Fruit fly (Drosophila melanogaster) whole organism, embryonic: Measurements from ENCODE around the gene CG32161.

Source experiments
- Ada2b ChIP-seq: fragments of 200-800 bp; sonication (Bioruptor generic); IDR thresholded peaks from 2 replicates; pipeline ENCODE4 v1.3.6; 2022; ENCODE audit warnings: missing biosample characterization, missing genetic modification characterization
- Adf1 ChIP-seq: fragments of 200-800 bp; sonication (Bioruptor generic); IDR thresholded peaks from 2 replicates; pipeline ENCODE4 v1.3.6; 2022; ENCODE audit warnings: missing biosample characterization, missing genetic modification characterization
- CG10147 ChIP-seq: fragments of 200-800 bp; sonication (Bioruptor generic); optimal IDR thresholded peaks from 2 replicates; lab custom pipeline; 2019; ENCODE audit warnings: missing biosample characterization, mild to moderate bottlenecking, missing genetic modification characterization, moderate library complexity
- CG10321 ChIP-seq: fragments of 200-800 bp; sonication (Bioruptor generic); IDR thresholded peaks from 2 replicates; pipeline ENCODE4 v1.3.6; 2022; ENCODE audit warnings: missing biosample characterization, missing genetic modification characterization
- CG11695 ChIP-seq: fragments of 200-800 bp; sonication (Bioruptor generic); IDR thresholded peaks from 3 replicates; pipeline ENCODE4 v1.3.6; 2022; ENCODE audit warnings: missing biosample characterization, missing genetic modification characterization
- CG12744 ChIP-seq: fragments of 200-800 bp; sonication (Bioruptor generic); optimal IDR thresholded peaks from 2 replicates; lab custom pipeline; 2016; ENCODE audit warnings: missing biosample characterization, missing genetic modification characterization
- CG14050 ChIP-seq: fragments of 200-800 bp; sonication (Bioruptor generic); IDR thresholded peaks from 3 replicates; pipeline ENCODE4 v1.3.6; 2022; ENCODE audit warnings: missing biosample characterization, missing genetic modification characterization
- CG15011 ChIP-seq: fragments of 200-800 bp; sonication (Bioruptor generic); optimal IDR thresholded peaks from 3 replicates; lab custom pipeline; 2018; ENCODE audit warnings: missing biosample characterization, mild to moderate bottlenecking, missing genetic modification characterization
- CG1529 ChIP-seq: fragments of 200-800 bp; sonication (Bioruptor generic); optimal IDR thresholded peaks from 3 replicates; lab custom pipeline; 2018; ENCODE audit warnings: missing biosample characterization, missing genetic modification characterization
- CG15514 ChIP-seq: fragments of 200-800 bp; sonication (Bioruptor generic); optimal IDR thresholded peaks from 3 replicates; lab custom pipeline; 2017; ENCODE audit warnings: missing biosample characterization, missing genetic modification characterization, mild to moderate bottlenecking, moderate library complexity, missing genetic modification reagents
- CG1602 ChIP-seq: fragments of 200-800 bp; sonication (Bioruptor generic); optimal IDR thresholded peaks from 3 replicates; lab custom pipeline; 2016; ENCODE audit warnings: missing biosample characterization, missing genetic modification characterization
- CG16815 ChIP-seq: fragments of 200-800 bp; sonication (Bioruptor generic); optimal IDR thresholded peaks from 3 replicates; lab custom pipeline; 2017; ENCODE audit warnings: missing biosample characterization, mild to moderate bottlenecking, missing genetic modification characterization
- CG17385 ChIP-seq: fragments of 200-800 bp; sonication (Bioruptor generic); optimal IDR thresholded peaks from 3 replicates; lab custom pipeline; 2018; ENCODE audit warnings: missing biosample characterization, mild to moderate bottlenecking, missing genetic modification characterization
- CG17802 ChIP-seq: fragments of 200-800 bp; sonication (Bioruptor generic); optimal IDR thresholded peaks from 2 replicates; lab custom pipeline; 2018; ENCODE audit warnings: missing biosample characterization, mild to moderate bottlenecking, missing genetic modification characterization, moderate library complexity
- CG18011 ChIP-seq: fragments of 200-800 bp; sonication (Bioruptor generic); optimal IDR thresholded peaks from 2 replicates; lab custom pipeline; 2017; ENCODE audit warnings: missing biosample characterization, missing genetic modification characterization, mild to moderate bottlenecking, moderate library complexity, missing genotype
- CG31388 ChIP-seq: fragments of 200-800 bp; sonication (Bioruptor generic); optimal IDR thresholded peaks from 2 replicates; lab custom pipeline; 2016; ENCODE audit warnings: missing biosample characterization, missing genetic modification characterization
- CG3995 ChIP-seq: fragments of 200-800 bp; sonication (Bioruptor generic); optimal IDR thresholded peaks from 3 replicates; lab custom pipeline; 2016; ENCODE audit warnings: missing biosample characterization, missing genetic modification characterization
- CG4404 ChIP-seq: fragments of 200-800 bp; sonication (Bioruptor generic); IDR thresholded peaks from 2 replicates; pipeline ENCODE4 v1.3.6; 2022; ENCODE audit warnings: missing biosample characterization, missing genetic modification characterization
- CG6765 ChIP-seq: fragments of 200-800 bp; sonication (Bioruptor generic); optimal IDR thresholded peaks from 3 replicates; lab custom pipeline; 2017; ENCODE audit warnings: missing biosample characterization, mild to moderate bottlenecking, missing genetic modification characterization
- CG7556 ChIP-seq: fragments of 200-800 bp; sonication (Bioruptor generic); optimal IDR thresholded peaks from 2 replicates; lab custom pipeline; 2017; ENCODE audit warnings: missing biosample characterization, mild to moderate bottlenecking, missing genetic modification characterization
- CG7839 ChIP-seq: fragments of 200-800 bp; sonication (Bioruptor generic); optimal IDR thresholded peaks from 3 replicates; lab custom pipeline; 2018; ENCODE audit warnings: missing biosample characterization, mild to moderate bottlenecking, missing genetic modification characterization, moderate library complexity
- CG8281 ChIP-seq: fragments of 200-800 bp; sonication (Bioruptor generic); optimal IDR thresholded peaks from 2 replicates; lab custom pipeline; 2018; ENCODE audit warnings: missing biosample characterization, mild to moderate bottlenecking, missing genetic modification characterization, moderate library complexity
- CG8924 ChIP-seq: fragments of 200-800 bp; optimal IDR thresholded peaks from 3 replicates; lab custom pipeline; 2019; ENCODE audit warnings: missing biosample characterization, mild to moderate bottlenecking, missing genetic modification characterization, moderate library complexity
- CG9797 ChIP-seq: fragments of 200-800 bp; sonication (Bioruptor generic); optimal IDR thresholded peaks from 3 replicates; lab custom pipeline; 2018; ENCODE audit warnings: missing biosample characterization, mild to moderate bottlenecking, missing genetic modification characterization
- Camta ChIP-seq: fragments of 200-800 bp; sonication (Bioruptor generic); optimal IDR thresholded peaks from 2 replicates; lab custom pipeline; 2016; ENCODE audit warnings: missing biosample characterization, missing genetic modification characterization
- D19B ChIP-seq: fragments of 200-800 bp; sonication (Bioruptor generic); optimal IDR thresholded peaks from 2 replicates; lab custom pipeline; 2017; ENCODE audit warnings: missing biosample characterization, mild to moderate bottlenecking, missing genetic modification characterization
- Dek ChIP-seq: fragments of 200-800 bp; sonication (Bioruptor generic); optimal IDR thresholded peaks from 3 replicates; lab custom pipeline; 2019; ENCODE audit warnings: missing biosample characterization, mild to moderate bottlenecking, missing genetic modification characterization, moderate library complexity
- H15 ChIP-seq: fragments of 200-800 bp; sonication (Bioruptor generic); IDR thresholded peaks from 3 replicates; pipeline ENCODE4 v1.3.6; 2022; ENCODE audit warnings: missing biosample characterization, missing genetic modification characterization
- Lhr ChIP-seq: fragments of 200-800 bp; sonication (Bioruptor generic); optimal IDR thresholded peaks from 3 replicates; lab custom pipeline; 2017; ENCODE audit warnings: mild to moderate bottlenecking, missing biosample characterization, missing genetic modification reagents, missing genetic modification characterization
- Mad ChIP-seq: fragments of 200-800 bp; sonication (Bioruptor generic); optimal IDR thresholded peaks from 2 replicates; lab custom pipeline; 2016; ENCODE audit warnings: missing biosample characterization, missing genetic modification characterization
- NfI ChIP-seq: fragments of 200-800 bp; sonication (Bioruptor generic); optimal IDR thresholded peaks from 3 replicates; lab custom pipeline; 2018; ENCODE audit warnings: missing biosample characterization, mild to moderate bottlenecking, missing genetic modification characterization, moderate library complexity
- Oli ChIP-seq: fragments of 200-800 bp; sonication (Bioruptor generic); optimal IDR thresholded peaks from 2 replicates; lab custom pipeline; 2018; ENCODE audit warnings: missing biosample characterization, mild to moderate bottlenecking, missing genetic modification characterization, moderate library complexity
- Rfx ChIP-seq: fragments of 200-800 bp; sonication (Bioruptor generic); IDR thresholded peaks from 2 replicates; pipeline ENCODE4 v1.3.6; 2022; ENCODE audit warnings: missing biosample characterization, missing genetic modification characterization
- Sox102F ChIP-seq: fragments of 200-800 bp; sonication (Bioruptor generic); optimal IDR thresholded peaks from 2 replicates; lab custom pipeline; 2018; ENCODE audit warnings: missing biosample characterization, mild to moderate bottlenecking, missing genetic modification characterization, moderate library complexity
- ab ChIP-seq: fragments of 200-800 bp; sonication (Bioruptor generic); optimal IDR thresholded peaks from 2 replicates; lab custom pipeline; 2016; ENCODE audit warnings: missing biosample characterization, missing genetic modification characterization
- az2 ChIP-seq: fragments of 200-800 bp; sonication (Bioruptor generic); optimal IDR thresholded peaks from 3 replicates; lab custom pipeline; 2016; ENCODE audit warnings: missing biosample characterization, missing genetic modification characterization
- btn ChIP-seq: fragments of 200-800 bp; sonication (Bioruptor generic); optimal IDR thresholded peaks from 2 replicates; lab custom pipeline; 2016; ENCODE audit warnings: missing biosample characterization, missing genetic modification characterization
- crp ChIP-seq, 2 experiments: fragments of 200-800 bp; sonication (Bioruptor generic); optimal IDR thresholded peaks; 2 replicates in 1 of 2; 3 replicates in 1 of 2; lab custom pipeline; 2017; ENCODE audit warnings: missing biosample characterization in 2 of 2, missing genetic modification characterization in 2 of 2, mild to moderate bottlenecking in 1 of 2, moderate library complexity in 1 of 2
- fd64A ChIP-seq: fragments of 200-800 bp; sonication (Bioruptor generic); optimal IDR thresholded peaks from 3 replicates; lab custom pipeline; 2018; ENCODE audit warnings: missing biosample characterization, mild to moderate bottlenecking, missing genetic modification characterization
- grau ChIP-seq: fragments of 200-800 bp; optimal IDR thresholded peaks from 3 replicates; lab custom pipeline; 2019; ENCODE audit warnings: missing biosample characterization, mild to moderate bottlenecking, missing genetic modification characterization, moderate library complexity
- nmo ChIP-seq: fragments of 200-800 bp; sonication (Bioruptor generic); optimal IDR thresholded peaks from 2 replicates; lab custom pipeline; 2018; ENCODE audit warnings: missing biosample characterization, mild to moderate bottlenecking, missing genetic modification characterization, moderate library complexity
- pb ChIP-seq: fragments of 200-800 bp; sonication (Bioruptor generic); optimal IDR thresholded peaks from 3 replicates; lab custom pipeline; 2016; ENCODE audit warnings: missing biosample characterization, missing genetic modification characterization
- sc ChIP-seq, 3 experiments: fragments of >200 bp in 2 of 3; fragments of 200-800 bp in 1 of 3; sonication (Bioruptor generic) in 1 of 3; optimal IDR thresholded peaks; 2 replicates in 2 of 3; 3 replicates in 1 of 3; lab custom pipeline; 2017; ENCODE audit warnings: mild to moderate bottlenecking in 1 of 3, missing biosample characterization in 1 of 3, missing genetic modification characterization in 1 of 3, missing genetic modification reagents in 1 of 3
- slou ChIP-seq: fragments of 200-800 bp; sonication (Bioruptor generic); optimal IDR thresholded peaks from 3 replicates; lab custom pipeline; 2016; ENCODE audit warnings: missing biosample characterization, missing genetic modification characterization
- stc ChIP-seq: fragments of 200-800 bp; sonication (Bioruptor generic); IDR thresholded peaks from 2 replicates; pipeline ENCODE4 v1.3.6; 2022; ENCODE audit warnings: missing biosample characterization, missing genetic modification characterization
- tin ChIP-seq: fragments of 200-800 bp; sonication (Bioruptor generic); optimal IDR thresholded peaks from 3 replicates; lab custom pipeline; 2016; ENCODE audit warnings: missing biosample characterization, missing genetic modification characterization
- trem ChIP-seq: fragments of 200-800 bp; optimal IDR thresholded peaks from 3 replicates; lab custom pipeline; 2019; ENCODE audit warnings: missing biosample characterization, mild to moderate bottlenecking, missing genetic modification characterization, moderate library complexity
- wek ChIP-seq: fragments of 200-800 bp; sonication (Bioruptor generic); optimal IDR thresholded peaks from 3 replicates; lab custom pipeline; 2018; ENCODE audit warnings: missing biosample characterization, mild to moderate bottlenecking, missing genetic modification characterization, moderate library complexity
- yki ChIP-seq: fragments of >200 bp; optimal IDR thresholded peaks from 3 replicates; lab custom pipeline; 2018
- zen2 ChIP-seq: fragments of 200-800 bp; sonication (Bioruptor generic); IDR thresholded peaks from 3 replicates; pipeline ENCODE4 v1.3.6; 2022; ENCODE audit warnings: missing biosample characterization, missing genetic modification characterization; ENCODE audit not compliant: partially characterized antibody

Gene CG32161

dm6 chr3L:16872487-16872955, 26.5 kb downstream of the CG32161 start (continued):
- TF ChIP-seq Mad (GFP tag; lab: Kevin White, UChicago): peak; percentile 34
- TF ChIP-seq trem (tag; lab: Kevin White, UChicago): peak; percentile 43
- TF ChIP-seq Rfx (GFP tag; lab: Robert Waterston, UW): peak; percentile 54
- peak; percentile 75 for TF ChIP-seq CG10147 (GFP tag; lab: Kevin White, UChicago)
- TF ChIP-seq NfI (GFP tag; lab: Kevin White, UChicago): peak; percentile 57
- TF ChIP-seq CG7839 (tag; lab: Kevin White, UChicago): peak; percentile 80
- TF ChIP-seq CG3995 (GFP tag; lab: Kevin White, UChicago): peak; percentile 41
- TF ChIP-seq grau (tag; lab: Kevin White, UChicago): peak; percentile 81
- TF ChIP-seq CG9797 (GFP tag; lab: Kevin White, UChicago): no peak
- no peak for TF ChIP-seq CG4404 (GFP tag; lab: Robert Waterston, UW)
- no peak for TF ChIP-seq btn (GFP tag; lab: Kevin White, UChicago)
- TF ChIP-seq Dek (tag; lab: Kevin White, UChicago): peak; percentile 63
- no peak for TF ChIP-seq CG10321 (GFP tag; lab: Robert Waterston, UW)
- peak; percentile 69 for TF ChIP-seq pb (GFP tag; lab: Kevin White, UChicago)
- TF ChIP-seq CG8924: peak; percentile 78
- TF ChIP-seq CG8281 (tag; lab: Kevin White, UChicago): peak; percentile 61
- TF ChIP-seq nmo: peak; percentile 77
- no peak; the same call in 1 of the 3 replicates for TF ChIP-seq CG14050
- no peak for TF ChIP-seq H15 (GFP tag; lab: Robert Waterston, UW)
- TF ChIP-seq fd64A (GFP tag; lab: Kevin White, UChicago): peak; percentile 0
- TF ChIP-seq ab (GFP tag; lab: Kevin White, UChicago): no peak
- peak; percentile 71 for TF ChIP-seq CG11695 (GFP tag; lab: Robert Waterston, UW)
- peak; percentile 81 for TF ChIP-seq Sox102F (GFP tag; lab: Kevin White, UChicago)
- TF ChIP-seq CG16815 (GFP tag; lab: Kevin White, UChicago): peak; percentile 41
- TF ChIP-seq az2 (GFP tag; lab: Kevin White, UChicago): peak; percentile 63
- TF ChIP-seq tin (GFP tag; lab: Kevin White, UChicago): peak; percentile 48
- TF ChIP-seq CG15011: peak; percentile 63
- peak; percentile 7 for TF ChIP-seq Lhr (GFP tag; lab: Kevin White, UChicago)
- no peak for TF ChIP-seq zen2 (GFP tag; lab: Robert Waterston, UW)
- TF ChIP-seq yki: no peak
- TF ChIP-seq Camta (GFP tag; lab: Kevin White, UChicago): peak; percentile 27
- peak in 1 of 2 experiments; percentile 35 for TF ChIP-seq crp (GFP tag; optimal IDR thresholded peaks at IDR 0.05; lab: Kevin White, UChicago)
- TF ChIP-seq CG17802 (tag; lab: Kevin White, UChicago): no peak
- peak; percentile 54 for TF ChIP-seq wek (GFP tag; lab: Kevin White, UChicago)
- TF ChIP-seq D19B (GFP tag; lab: Kevin White, UChicago): peak; percentile 1
- TF ChIP-seq slou (GFP tag; lab: Kevin White, UChicago): no peak
- peak; percentile 50 for TF ChIP-seq CG31388 (GFP tag; lab: Kevin White, UChicago)
- peak; percentile 73 for TF ChIP-seq CG17385 (GFP tag; lab: Kevin White, UChicago)
- TF ChIP-seq CG12744 (GFP tag; lab: Kevin White, UChicago): no peak
- TF ChIP-seq Ada2b: peak; percentile 27; the same call in 1 of the 2 replicates
- no peak for TF ChIP-seq sc (optimal IDR thresholded peaks at IDR 0.05; lab: Kevin White, UChicago)
- no peak for TF ChIP-seq sc (GFP tag; optimal IDR thresholded peaks at IDR 0.05; lab: Kevin White, UChicago)
- TF ChIP-seq CG1602 (GFP tag; lab: Kevin White, UChicago): peak; percentile 34
- TF ChIP-seq CG18011 (GFP tag; lab: Kevin White, UChicago): peak; percentile 33
- TF ChIP-seq stc (GFP tag; lab: Robert Waterston, UW): peak; percentile 53; the same call in 1 of the 2 replicates
- TF ChIP-seq Oli: peak; percentile 88
- peak; percentile 71 for TF ChIP-seq CG6765
- 0 out of 2 replicates have a peak, but pooled peaks have one; percentile 6 for TF ChIP-seq Adf1 (GFP tag; lab: Robert Waterston, UW)
- TF ChIP-seq CG7556 (GFP tag; lab: Kevin White, UChicago): peak; percentile 87
- peak; percentile 35 for TF ChIP-seq CG15514
- peak; percentile 62 for TF ChIP-seq CG1529 (GFP tag; lab: Kevin White, UChicago)
